Worm (Caenorhabditis elegans) whole organism, mixed stage, embryonic: Measurements from ENCODE around the gene srw-87.
A peak's percentile ranks its signal among the peaks of the same experiment; 100 is the strongest.
"Not testable (repeated sequence)": the region's sequence is repeated elsewhere in the genome, so short reads cannot be mapped to it uniquely, and the experiment has no call there.

Experiments
- M03D4.4 ChIP-seq: sonication (generic microtip); optimal IDR thresholded peaks from 2 replicates; lab custom pipeline; 2017; ENCODE audit warnings: mild to moderate bottlenecking, missing genetic modification characterization, missing compliant biosample characterization
- bed-3 ChIP-seq: fragments of 200-800 bp; sonication (Bioruptor generic); optimal IDR thresholded peaks from 3 replicates; lab custom pipeline; 2018; ENCODE audit warnings: mild to moderate bottlenecking, missing genetic modification characterization, moderate library complexity, missing compliant biosample characterization
- blmp-1 ChIP-seq: fragments of 150-350 bp; optimal IDR thresholded peaks from 2 replicates; lab custom pipeline; 2014; ENCODE audit warnings: missing biosample characterization, missing genetic modification characterization
- ceh-39 ChIP-seq: fragments of 150-350 bp; optimal IDR thresholded peaks from 2 replicates; lab custom pipeline; 2014; ENCODE audit warnings: missing biosample characterization, missing genetic modification characterization
- ceh-43 ChIP-seq: fragments of 200-800 bp; sonication (Bioruptor generic); optimal IDR thresholded peaks from 2 replicates; lab custom pipeline; 2018; ENCODE audit warnings: mild to moderate bottlenecking, missing genetic modification characterization, moderate library complexity, missing compliant biosample characterization
- ceh-83 ChIP-seq: fragments of 200-800 bp; sonication (Bioruptor generic); optimal IDR thresholded peaks from 2 replicates; lab custom pipeline; 2018; ENCODE audit warnings: mild to moderate bottlenecking, missing genetic modification characterization, missing compliant biosample characterization
- ces-1 ChIP-seq: fragments of 150-350 bp; optimal IDR thresholded peaks from 2 replicates; lab custom pipeline; 2014; ENCODE audit warnings: missing biosample characterization, missing genetic modification reagents, missing genetic modification characterization
- cnd-1 ChIP-seq: fragments of 200-800 bp; sonication (Bioruptor generic); optimal IDR thresholded peaks from 2 replicates; lab custom pipeline; 2018; ENCODE audit warnings: mild to moderate bottlenecking, missing genetic modification characterization, missing compliant biosample characterization
- drap-1 ChIP-seq: fragments of 200-800 bp; sonication (Bioruptor generic); optimal IDR thresholded peaks from 3 replicates; lab custom pipeline; 2018; ENCODE audit warnings: mild to moderate bottlenecking, missing genetic modification characterization, missing compliant biosample characterization
- elt-1 ChIP-seq: sonication (generic microtip); optimal IDR thresholded peaks from 2 replicates; lab custom pipeline; 2017; ENCODE audit warnings: missing genetic modification characterization, mild to moderate bottlenecking, missing compliant biosample characterization, antibody characterized with exemption, moderate library complexity, borderline replicate concordance; ENCODE audit not compliant: insufficient read depth
- flh-1 ChIP-seq: fragments of 200-800 bp; sonication (Bioruptor generic); optimal IDR thresholded peaks from 2 replicates; lab custom pipeline; 2018; ENCODE audit warnings: mild to moderate bottlenecking, missing genetic modification characterization, moderate library complexity, missing compliant biosample characterization
- ham-2 ChIP-seq: fragments of 200-800 bp; sonication (Bioruptor generic); optimal IDR thresholded peaks from 2 replicates; lab custom pipeline; 2018; ENCODE audit warnings: mild to moderate bottlenecking, missing genetic modification characterization, missing compliant biosample characterization
- hlh-1 ChIP-seq: fragments of 150-350 bp; optimal IDR thresholded peaks from 2 replicates; lab custom pipeline; 2014; ENCODE audit warnings: missing biosample characterization, missing genetic modification reagents, missing genetic modification characterization
- lin-13 ChIP-seq: fragments of 150-350 bp; optimal IDR thresholded peaks from 2 replicates; lab custom pipeline; 2014; ENCODE audit warnings: missing biosample characterization, missing genetic modification characterization
- lin-32 ChIP-seq: fragments of 200-800 bp; sonication (Bioruptor generic); optimal IDR thresholded peaks from 2 replicates; lab custom pipeline; 2018; ENCODE audit warnings: mild to moderate bottlenecking, missing genetic modification characterization, missing compliant biosample characterization
- lsy-2 ChIP-seq: fragments of 150-350 bp; optimal IDR thresholded peaks from 2 replicates; lab custom pipeline; 2014; ENCODE audit warnings: missing biosample characterization, missing genetic modification characterization
- mep-1 ChIP-seq: fragments of 150-350 bp; optimal IDR thresholded peaks from 2 replicates; lab custom pipeline; 2017; ENCODE audit warnings: missing biosample characterization, missing genetic modification reagents, missing genetic modification characterization, inconsistent platforms
- mls-2 ChIP-seq: sonication (generic microtip); optimal IDR thresholded peaks from 2 replicates; lab custom pipeline; 2016; ENCODE audit warnings: mild to moderate bottlenecking, missing genetic modification characterization, moderate library complexity, missing compliant biosample characterization
- nhr-12 ChIP-seq: fragments of 150-350 bp; optimal IDR thresholded peaks from 2 replicates; lab custom pipeline; 2014; ENCODE audit warnings: missing biosample characterization, missing genetic modification characterization
- nhr-2 ChIP-seq: fragments of 150-350 bp; optimal IDR thresholded peaks from 2 replicates; lab custom pipeline; 2014; ENCODE audit warnings: missing biosample characterization, missing genetic modification characterization
- nhr-28 ChIP-seq: fragments of 150-350 bp; optimal IDR thresholded peaks from 2 replicates; lab custom pipeline; 2014; ENCODE audit warnings: missing biosample characterization, missing genetic modification characterization
- nhr-76 ChIP-seq: sonication (generic microtip); optimal IDR thresholded peaks from 2 replicates; lab custom pipeline; 2017; ENCODE audit warnings: missing biosample characterization, missing genetic modification characterization
- sem-2 ChIP-seq: fragments of 200-800 bp; sonication (Bioruptor generic); optimal IDR thresholded peaks from 2 replicates; lab custom pipeline; 2018; ENCODE audit warnings: mild to moderate bottlenecking, missing genetic modification characterization, missing compliant biosample characterization
- snpc-4 ChIP-seq: fragments of 150-350 bp; optimal IDR thresholded peaks from 2 replicates; lab custom pipeline; 2014; ENCODE audit warnings: missing biosample characterization, missing genetic modification characterization
- unc-120 ChIP-seq: sonication (generic microtip); optimal IDR thresholded peaks from 2 replicates; lab custom pipeline; 2017; ENCODE audit warnings: missing genetic modification characterization, missing compliant biosample characterization; ENCODE audit not compliant: poor library complexity, severe bottlenecking
- unc-62 ChIP-seq: fragments of 150-350 bp; optimal IDR thresholded peaks from 2 replicates; lab custom pipeline; 2014; ENCODE audit warnings: missing biosample characterization, missing genetic modification reagents, missing genetic modification characterization
- zip-8 ChIP-seq: fragments of 150-350 bp; optimal IDR thresholded peaks from 2 replicates; lab custom pipeline; 2014; ENCODE audit warnings: missing biosample characterization, missing genetic modification characterization
- ztf-11 ChIP-seq: fragments of 150-350 bp; optimal IDR thresholded peaks from 2 replicates; lab custom pipeline; 2014; ENCODE audit warnings: missing biosample characterization, missing genetic modification characterization

The srw-87 gene

DNA sequence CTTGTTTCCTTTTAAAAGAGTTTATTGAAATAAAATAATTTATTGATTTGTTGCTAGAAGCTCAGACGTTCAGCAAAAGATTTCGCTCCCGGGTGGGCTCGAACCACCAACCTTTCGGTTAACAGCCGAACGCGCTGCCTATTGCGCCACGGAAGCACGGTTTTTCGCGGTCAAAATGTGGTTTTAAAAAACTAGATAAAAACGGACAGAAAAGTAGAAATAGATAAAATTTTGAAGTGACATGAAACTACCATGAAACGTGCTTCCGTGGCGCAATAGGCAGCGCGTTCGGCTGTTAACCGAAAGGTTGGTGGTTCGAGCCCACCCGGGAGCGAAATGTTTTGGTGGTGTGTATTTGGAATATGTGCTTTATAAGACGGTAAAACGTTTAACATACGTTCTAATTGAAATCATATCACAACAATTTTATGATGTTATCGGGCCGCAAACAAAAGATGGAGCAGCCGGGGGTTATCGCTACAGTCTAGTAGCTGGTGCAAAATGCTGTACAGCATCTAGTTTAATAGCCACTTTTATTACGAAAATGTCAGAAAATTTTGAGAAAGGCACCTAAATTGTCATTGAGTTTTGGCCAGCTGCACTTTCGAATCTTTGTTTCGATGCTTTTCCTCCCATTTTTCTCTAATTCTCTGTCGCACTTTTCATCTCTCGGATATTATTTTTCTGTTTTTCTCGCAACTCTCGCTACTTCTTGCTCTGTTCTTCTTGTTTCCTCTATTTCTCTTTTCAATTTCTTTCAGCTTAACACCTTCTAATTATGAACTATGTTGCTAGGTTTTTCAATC lies 2.1 kb downstream of the srw-87 start, which contains the start of gene slc-9B.2:
Gene slc-9B.2, plus strand, starts transcription at position 756 of the 806 bp plus-strand sequence.
- not testable (repeated sequence) for TF ChIP-seq ceh-83 (GFP tag; lab: Kevin White, UChicago); unc-62 (GFP tag; lab: Kevin White, UChicago); nhr-2

- TF ChIP-seq mls-2 (tag; lab: Kevin White, UChicago) (no peak), mep-1 (tag; lab: Kevin White, UChicago) (no peak), lsy-2 (tag; lab: Kevin White, UChicago) (no peak), ceh-39 (tag; lab: Kevin White, UChicago) (no peak)
Observed at ce11 chrV:16342258-16342618, 5.8 kb downstream of the srw-87 start, which contains the start of gene nhr-193. nhr-193 (plus strand) TSS chrV:16342308.

ce11 chrV:16346406-16347108 lies 10.1 kb downstream of the srw-87 start, which contains the start of the genes W08G11.5 and W08G11.1:
W08G11.5 (minus strand) TSS chrV:16346506.
W08G11.1 (plus strand) TSS chrV:16347058.
- TF ChIP-seq sem-2 (GFP tag; lab: Kevin White, UChicago), result no peak
- no peak for TF ChIP-seq bed-3 (GFP tag; lab: Kevin White, UChicago)
- TF ChIP-seq ham-2 (GFP tag; lab: Kevin White, UChicago), result no peak
- TF ChIP-seq nhr-12 (tag; lab: Kevin White, UChicago), result no peak
- TF ChIP-seq nhr-76 (tag; lab: Kevin White, UChicago), result no peak
- no peak for TF ChIP-seq drap-1 (GFP tag; lab: Kevin White, UChicago)
- TF ChIP-seq snpc-4 (tag; lab: Kevin White, UChicago), result no peak
- TF ChIP-seq zip-8 (tag; lab: Kevin White, UChicago), result no peak

- TF ChIP-seq ceh-43 (GFP tag; lab: Kevin White, UChicago) (no peak), nhr-2 (no peak), sem-2 (GFP tag; lab: Kevin White, UChicago) (no peak), hlh-1 (tag; lab: Kevin White, UChicago) (no peak), cnd-1 (tag; lab: Kevin White, UChicago) (no peak), flh-1 (no peak), ces-1 (GFP tag; lab: Kevin White, UChicago) (no peak), nhr-12 (tag; lab: Kevin White, UChicago) (no peak), nhr-28 (tag; lab: Kevin White, UChicago) (no peak), M03D4.4 (tag; lab: Kevin White, UChicago) (no peak), ztf-11 (tag; lab: Kevin White, UChicago) (no peak), ceh-83 (GFP tag; lab: Kevin White, UChicago) (no peak), blmp-1 (tag; lab: Kevin White, UChicago) (no peak), lin-32 (GFP tag; lab: Kevin White, UChicago) (no peak), ceh-39 (tag; lab: Kevin White, UChicago) (no peak)
Observed at ce11 chrV:16350061-16350460, 13.6 kb downstream of the srw-87 start.

ce11 chrV:16350775-16351378 lies 14.5 kb downstream of the srw-87 start:
- TF ChIP-seq unc-120 (tag; lab: Kevin White, UChicago) (peak; percentile 77), drap-1 (GFP tag; lab: Kevin White, UChicago) (peak; percentile 33), ham-2 (GFP tag; lab: Kevin White, UChicago) (no peak), mep-1 (tag; lab: Kevin White, UChicago) (peak; percentile 0)

DNA sequence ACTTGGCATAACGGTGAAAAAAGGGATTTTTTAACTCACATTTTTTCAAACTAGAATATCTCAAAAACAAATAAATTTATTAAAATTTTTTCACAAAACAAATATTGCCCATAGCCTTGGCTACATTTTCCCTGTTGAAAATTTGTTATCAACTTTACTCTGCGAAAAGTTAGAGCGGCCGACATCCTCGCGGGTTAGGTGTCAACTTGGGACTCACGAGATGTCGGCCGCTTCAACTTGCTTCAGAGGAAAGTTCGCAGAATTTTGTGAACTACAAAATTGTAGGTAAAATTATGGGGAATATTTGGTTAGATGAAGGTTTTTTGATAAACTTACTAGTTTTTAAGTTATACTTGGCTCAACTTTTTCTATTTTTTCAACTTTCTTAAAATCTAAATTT lies 15.3 kb downstream of the srw-87 start:
- TF ChIP-seq elt-1 (tag; lab: Kevin White, UChicago) (no peak), hlh-1 (tag; lab: Kevin White, UChicago) (no peak), lin-13 (tag; lab: Kevin White, UChicago) (no peak)
